Fruit fly (Drosophila melanogaster): ENCODE results near the gene Vha100-1.

The Vha100-1 gene

dm6 chr3R:29148072-29148471 lies 17.1 kb downstream of the Vha100-1 start, which contains the start of the genes CG11882 and Pglym78 (continued):
- TF ChIP-seq repo (GFP tag; optimal IDR thresholded peaks at IDR 0.05), result no peak
- TF ChIP-seq CG8765 (GFP tag; IDR thresholded peaks at IDR 0.05), result 0 out of 2 replicates have a peak, but pooled peaks have one; percentile 34
- no peak for TF ChIP-seq CG10274 (GFP tag; optimal IDR thresholded peaks at IDR 0.05)
- TF ChIP-seq fd102C (GFP tag; optimal IDR thresholded peaks at IDR 0.05), result no peak
- no peak for TF ChIP-seq CG8359 (GFP tag; optimal IDR thresholded peaks at IDR 0.05; ENCODE audit: borderline replicate concordance)
- no peak for TF ChIP-seq CG7745 (tag; optimal IDR thresholded peaks at IDR 0.05)
- TF ChIP-seq CG14860 (GFP tag; IDR thresholded peaks at IDR 0.05; ENCODE audit: partially characterized antibody), result no peak
- no peak for TF ChIP-seq CG2889 (GFP tag; IDR thresholded peaks at IDR 0.05)
- peak; percentile 16; the same call in 1 of the 2 replicates for TF ChIP-seq CG4730 (GFP tag; IDR thresholded peaks at IDR 0.05)
- TF ChIP-seq br (optimal IDR thresholded peaks at IDR 0.05), result no peak
- TF ChIP-seq CG8388 (GFP tag; optimal IDR thresholded peaks at IDR 0.05), result no peak
- TF ChIP-seq dpn (GFP tag; optimal IDR thresholded peaks at IDR 0.05), result peak; percentile 55 to 58
- peak; percentile 20 for TF ChIP-seq Bdp1 (GFP tag; optimal IDR thresholded peaks at IDR 0.05)
- no peak for TF ChIP-seq Mrtf (GFP tag; IDR thresholded peaks at IDR 0.05)
- TF ChIP-seq CG18764 (GFP tag; optimal IDR thresholded peaks at IDR 0.05), result peak; percentile 25
- no peak for TF ChIP-seq CG13123 (GFP tag; optimal IDR thresholded peaks at IDR 0.05)
- no peak for TF ChIP-seq GATAe (GFP tag; conservative IDR thresholded peaks at IDR 0.05)
- TF ChIP-seq CG4360 (GFP tag; IDR thresholded peaks at IDR 0.05), result no peak; the same call in 1 of the 2 replicates
- no peak for TF ChIP-seq CG14441 (GFP tag; IDR thresholded peaks at IDR 0.05)
- peak; percentile 4 for TF ChIP-seq bigmax (GFP tag; optimal IDR thresholded peaks at IDR 0.05)
- TF ChIP-seq Mes4 (GFP tag; optimal IDR thresholded peaks at IDR 0.05), result peak; percentile 12
- TF ChIP-seq CG4424 (GFP tag; optimal IDR thresholded peaks at IDR 0.05), result peak; percentile 7
- no peak for TF ChIP-seq HLH3B (GFP tag; IDR thresholded peaks at IDR 0.05)
- no peak for TF ChIP-seq CG10321 (GFP tag; IDR thresholded peaks at IDR 0.05)
- TF ChIP-seq gfzf (GFP tag; optimal IDR thresholded peaks at IDR 0.05), result peak; percentile 89
- no peak for TF ChIP-seq bowl (GFP tag; IDR thresholded peaks at IDR 0.05)
- TF ChIP-seq CG10366 (GFP tag; IDR thresholded peaks at IDR 0.05), result no peak
- no peak for TF ChIP-seq CG4820 (GFP tag; optimal IDR thresholded peaks at IDR 0.05)
- TF ChIP-seq oc (tag; optimal IDR thresholded peaks at IDR 0.05), result no peak
- TF ChIP-seq CG15073 (GFP tag; optimal IDR thresholded peaks at IDR 0.05), result no peak
- peak; percentile 74 for TF ChIP-seq CG13894 (tag; optimal IDR thresholded peaks at IDR 0.05)
- no peak for TF ChIP-seq CG17361 (GFP tag; IDR thresholded peaks at IDR 0.05)
- TF ChIP-seq pan (optimal IDR thresholded peaks at IDR 0.05), result no peak
- peak in 1 of 2 experiments; percentile 39 for TF ChIP-seq pan (GFP tag; optimal IDR thresholded peaks at IDR 0.05 in 1 of 2, IDR thresholded peaks at IDR 0.05 in 1 of 2)
- TF ChIP-seq CG18476 (GFP tag; optimal IDR thresholded peaks at IDR 0.05), result no peak
- no peak for TF ChIP-seq CG14050 (GFP tag; IDR thresholded peaks at IDR 0.05)
- TF ChIP-seq knrl (GFP tag; IDR thresholded peaks at IDR 0.05; ENCODE audit: partially characterized antibody), result peak; percentile 48; the same call in 1 of the 3 replicates
- TF ChIP-seq dimm (GFP tag; IDR thresholded peaks at IDR 0.05), result no peak
- TF ChIP-seq kay (GFP tag; optimal IDR thresholded peaks at IDR 0.05), result peak; percentile 20
- TF ChIP-seq Xbp1 (GFP tag; optimal IDR thresholded peaks at IDR 0.05), result peak; percentile 52
- TF ChIP-seq Nf-YB (GFP tag; optimal IDR thresholded peaks at IDR 0.05), result peak; percentile 40
- no peak for TF ChIP-seq CG10462 (GFP tag; optimal IDR thresholded peaks at IDR 0.05)
- TF ChIP-seq zen2 (GFP tag; IDR thresholded peaks at IDR 0.05; ENCODE audit: partially characterized antibody), result peak; percentile 34; the same call in 1 of the 3 replicates
- TF ChIP-seq ranshi (GFP tag; IDR thresholded peaks at IDR 0.05), result no peak
- TF ChIP-seq Opbp (GFP tag; IDR thresholded peaks at IDR 0.05; ENCODE audit: partially characterized antibody), result peak; percentile 66
- TF ChIP-seq lola (GFP tag; optimal IDR thresholded peaks at IDR 0.05), result no peak
- no peak for TF ChIP-seq Awh (GFP tag; IDR thresholded peaks at IDR 0.05)
- peak; percentile 8 for TF ChIP-seq salm (tag; optimal IDR thresholded peaks at IDR 0.05)
- no peak for TF ChIP-seq CG17912 (GFP tag; optimal IDR thresholded peaks at IDR 0.05)
- TF ChIP-seq H15 (GFP tag; IDR thresholded peaks at IDR 0.05), result no peak
- TF ChIP-seq crc (GFP tag; optimal IDR thresholded peaks at IDR 0.05), result no peak
- TF ChIP-seq Dp (GFP tag; optimal IDR thresholded peaks at IDR 0.05), result peak; percentile 76
